Worm (Caenorhabditis elegans) whole organism, early embryonic: Measurements from ENCODE around the gene dhhc-6.

ENCODE experiments used
- B0310.2 ChIP-seq: sonication (generic microtip); optimal IDR thresholded peaks from 2 replicates; lab custom pipeline; 2016; ENCODE audit warnings: mild to moderate bottlenecking, missing genetic modification characterization, missing compliant biosample characterization
- F13C5.2 ChIP-seq: sonication (generic microtip); optimal IDR thresholded peaks from 2 replicates; lab custom pipeline; 2017; ENCODE audit warnings: mild to moderate bottlenecking, missing genetic modification characterization, inconsistent platforms, missing compliant biosample characterization
- aly-1 ChIP-seq: sonication (generic microtip); optimal IDR thresholded peaks from 2 replicates; lab custom pipeline; 2016; ENCODE audit warnings: missing genetic modification characterization, missing compliant biosample characterization
- ama-1 ChIP-seq: fragments of 150-350 bp; optimal IDR thresholded peaks from 2 replicates; lab custom pipeline; 2014
- ceh-13 ChIP-seq: fragments of 200-800 bp; sonication (Bioruptor generic); optimal IDR thresholded peaks from 2 replicates; lab custom pipeline; 2018; ENCODE audit warnings: mild to moderate bottlenecking, missing genetic modification characterization, missing compliant biosample characterization
- ceh-36 ChIP-seq: sonication (generic microtip); optimal IDR thresholded peaks from 2 replicates; lab custom pipeline; 2016; ENCODE audit warnings: missing genetic modification characterization, inconsistent platforms, missing compliant biosample characterization
- ets-7 ChIP-seq: sonication (generic microtip); optimal IDR thresholded peaks from 2 replicates; lab custom pipeline; 2016; ENCODE audit warnings: missing genotype, missing genetic modification characterization, missing compliant biosample characterization
- flt-1 ChIP-seq: fragments of 200-800 bp; sonication (Bioruptor generic); IDR thresholded peaks from 2 replicates; pipeline ENCODE4 v1.3.6; 2022; ENCODE audit warnings: missing genetic modification characterization, missing compliant biosample characterization
- hmbx-1 ChIP-seq: sonication (generic microtip); optimal IDR thresholded peaks from 2 replicates; lab custom pipeline; 2016; ENCODE audit warnings: mild to moderate bottlenecking, missing genetic modification characterization, missing compliant biosample characterization
- hmg-4 ChIP-seq: fragments of 200-800 bp; sonication (Bioruptor generic); optimal IDR thresholded peaks from 2 replicates; lab custom pipeline; 2018; ENCODE audit warnings: mild to moderate bottlenecking, missing genetic modification characterization, missing compliant biosample characterization
- hnd-1 ChIP-seq: sonication (generic microtip); optimal IDR thresholded peaks from 2 replicates; lab custom pipeline; 2016; ENCODE audit warnings: missing genetic modification characterization, missing compliant biosample characterization
- pes-1 ChIP-seq: fragments of 200-800 bp; sonication (Bioruptor generic); IDR thresholded peaks from 2 replicates; pipeline ENCODE4 v1.3.6; 2022; ENCODE audit warnings: missing genetic modification reagents, missing genetic modification characterization, missing compliant biosample characterization
- scrt-1 ChIP-seq: fragments of 200-800 bp; sonication (Bioruptor generic); IDR thresholded peaks from 2 replicates; pipeline ENCODE4 v1.3.6; 2022; ENCODE audit warnings: missing genetic modification characterization, missing compliant biosample characterization
- sea-1 ChIP-seq: fragments of 200-800 bp; sonication (Bioruptor generic); conservative IDR thresholded peaks from 2 replicates; pipeline ENCODE4 v1.3.6; 2022; ENCODE audit warnings: missing genetic modification characterization, missing compliant biosample characterization
- tbx-11 ChIP-seq: fragments of 200-800 bp; sonication (Bioruptor generic); IDR thresholded peaks from 2 replicates; pipeline ENCODE4 v1.3.6; 2022; ENCODE audit warnings: missing genetic modification characterization, missing compliant biosample characterization
- tbx-37 ChIP-seq: fragments of 200-800 bp; sonication (Bioruptor generic); conservative IDR thresholded peaks from 2 replicates; pipeline ENCODE4 v1.3.6; 2022; ENCODE audit warnings: missing genetic modification reagents, missing genetic modification characterization, missing compliant biosample characterization
- tra-4 ChIP-seq: sonication (generic microtip); optimal IDR thresholded peaks from 2 replicates; lab custom pipeline; 2017; ENCODE audit warnings: missing genetic modification characterization, missing compliant biosample characterization

dhhc-6 gene

DNA sequence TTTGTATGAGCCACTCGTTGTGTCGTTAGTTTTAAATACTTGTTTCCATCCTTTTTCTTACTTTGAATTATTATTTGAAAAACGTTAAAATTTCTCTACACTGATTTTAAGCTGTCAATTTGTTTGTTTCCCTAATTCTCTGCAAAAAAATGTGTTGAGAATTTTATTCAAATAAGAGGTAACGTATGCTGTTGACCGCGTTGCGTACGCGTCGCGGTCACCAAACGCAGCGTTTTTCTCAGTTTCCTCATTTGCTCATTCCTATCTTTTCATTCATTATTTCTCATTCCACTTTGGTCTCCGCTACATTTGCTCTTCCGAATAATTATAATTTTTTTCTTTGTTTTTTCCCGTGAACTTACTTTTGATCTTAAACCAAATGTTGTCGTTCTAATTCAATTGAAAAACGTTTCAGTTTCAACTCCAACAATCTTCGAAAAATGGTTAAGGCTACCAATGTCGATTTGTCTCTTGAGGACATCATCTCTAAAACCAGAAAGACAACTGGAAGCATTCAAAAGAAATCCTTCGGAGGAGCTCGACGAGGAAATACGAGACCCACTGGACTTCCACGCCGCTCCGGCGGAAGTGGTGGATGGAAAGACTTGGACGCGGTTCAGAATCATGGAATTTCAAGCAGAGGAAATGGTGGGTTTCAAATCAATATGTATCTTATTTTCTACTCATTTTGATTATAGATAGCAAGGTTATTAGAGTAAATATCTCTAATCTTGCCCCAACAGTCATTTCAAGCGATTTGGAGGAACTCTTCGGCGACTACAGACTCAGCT lies 1.7 kb upstream of the dhhc-6 start, which contains the start of gene aly-3:
Gene aly-3, plus strand, starts transcription at position 409 of the 791 bp plus-strand sequence.
- peak; percentile 19 for TF ChIP-seq F13C5.2 (tag; lab: Kevin White, UChicago)
- no peak for TF ChIP-seq pes-1 (GFP tag; lab: Robert Waterston, UW)

DNA sequence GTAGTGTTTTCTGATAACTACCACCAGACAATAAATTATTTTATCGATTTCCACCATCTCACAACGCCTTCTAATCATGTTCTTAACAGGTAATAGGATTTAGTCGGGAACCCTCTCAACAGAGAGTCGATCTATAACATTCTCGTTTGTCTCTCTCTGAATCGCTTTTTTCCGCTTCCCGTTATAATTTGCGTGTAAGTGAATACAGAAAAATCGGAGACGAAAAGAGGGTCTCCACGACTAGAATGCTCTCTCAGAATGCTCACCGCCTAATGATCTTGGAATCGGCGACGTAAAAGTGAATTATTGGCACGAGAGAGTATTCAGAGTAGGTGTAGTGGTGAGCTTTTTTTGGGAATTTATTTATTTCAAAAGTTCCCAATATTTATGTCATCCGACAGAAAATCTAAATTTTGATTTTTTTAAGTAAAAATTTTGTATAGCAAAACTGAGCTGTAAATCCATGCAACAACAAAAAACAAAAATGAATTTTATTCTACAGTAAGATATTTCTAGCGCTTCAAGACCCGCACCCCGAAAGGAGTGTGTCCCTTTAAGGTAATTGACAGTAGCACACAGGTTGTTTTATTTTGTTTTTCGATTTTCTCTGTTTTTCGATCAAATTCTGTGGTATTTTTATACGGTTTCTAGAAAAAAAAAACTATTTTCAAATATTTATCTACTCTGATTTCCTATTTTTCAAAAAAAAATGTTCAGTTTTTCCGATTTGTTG lies 2.2 kb downstream of the dhhc-6 start:
- no peak for TF ChIP-seq pes-1 (GFP tag; lab: Robert Waterston, UW)
- TF ChIP-seq ets-7 = no peak
- no peak for TF ChIP-seq B0310.2
- no peak for TF ChIP-seq aly-1 (tag; lab: Kevin White, UChicago)
- no peak for TF ChIP-seq ama-1 (lab: Kevin White, UChicago)
- no peak for TF ChIP-seq tbx-11 (GFP tag; lab: Robert Waterston, UW)
- TF ChIP-seq scrt-1 (GFP tag; lab: Robert Waterston, UW) = no peak
- no peak for TF ChIP-seq tbx-37 (GFP tag; lab: Robert Waterston, UW)
- no peak for TF ChIP-seq ceh-13 (GFP tag; lab: Kevin White, UChicago)
- no peak for TF ChIP-seq hnd-1 (tag; lab: Kevin White, UChicago)
- TF ChIP-seq tra-4 (tag; lab: Kevin White, UChicago) = no peak

DNA sequence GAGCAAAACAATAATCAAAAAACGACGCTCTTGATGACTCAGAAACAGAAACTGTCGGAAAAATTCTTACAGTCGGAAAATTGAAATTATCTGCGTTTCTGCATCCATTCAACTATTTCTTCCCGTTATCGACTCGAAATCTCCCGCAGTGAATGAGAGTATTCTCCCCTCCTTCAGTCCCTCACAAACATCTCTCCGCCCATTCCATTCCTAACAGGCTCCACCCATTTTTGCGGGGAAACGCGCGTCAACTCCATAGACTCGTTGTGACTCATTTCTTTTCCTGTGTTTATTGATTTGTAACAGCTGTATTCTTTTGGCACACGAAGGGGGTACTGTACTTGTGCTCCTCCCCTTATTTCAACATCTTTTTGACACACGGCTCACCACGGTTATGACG lies 3.1 kb downstream of the dhhc-6 start:
- TF ChIP-seq ceh-13 (GFP tag; lab: Kevin White, UChicago) (no peak), hnd-1 (tag; lab: Kevin White, UChicago) (no peak), tbx-37 (GFP tag; lab: Robert Waterston, UW) (no peak), tbx-11 (GFP tag; lab: Robert Waterston, UW) (no peak), flt-1 (GFP tag; lab: Robert Waterston, UW) (no peak), F13C5.2 (tag; lab: Kevin White, UChicago) (no peak), hmbx-1 (tag; lab: Kevin White, UChicago) (no peak), tra-4 (tag; lab: Kevin White, UChicago) (no peak), ama-1 (lab: Kevin White, UChicago) (no peak), B0310.2 (no peak), aly-1 (tag; lab: Kevin White, UChicago) (no peak)

DNA sequence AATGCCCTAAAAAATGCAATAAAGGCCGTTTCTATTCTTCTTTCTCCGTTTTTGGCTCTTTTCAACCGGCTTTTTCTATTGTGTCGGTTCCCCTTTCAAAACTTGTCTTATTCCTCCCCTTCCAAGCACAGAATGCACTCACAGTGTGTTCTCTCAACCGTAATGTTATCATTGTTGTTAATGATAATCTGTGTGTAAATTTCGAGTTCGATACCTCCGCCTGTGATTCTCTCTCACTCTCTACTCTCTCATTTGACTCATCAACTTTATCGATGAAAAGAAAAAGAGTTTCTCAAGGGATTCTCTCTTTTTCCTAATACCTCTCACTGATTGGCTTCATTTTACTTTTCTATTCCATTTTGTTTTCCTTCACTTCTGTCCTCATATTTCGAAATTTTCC lies 4.0 kb downstream of the dhhc-6 start:
- TF ChIP-seq F13C5.2 (tag; lab: Kevin White, UChicago) = no peak
- TF ChIP-seq flt-1 (GFP tag; lab: Robert Waterston, UW) = no peak
- TF ChIP-seq hnd-1 (tag; lab: Kevin White, UChicago) = no peak
- no peak for TF ChIP-seq scrt-1 (GFP tag; lab: Robert Waterston, UW)
- TF ChIP-seq ets-7 = no peak
- TF ChIP-seq ceh-36 = no peak
- no peak for TF ChIP-seq pes-1 (GFP tag; lab: Robert Waterston, UW)
- TF ChIP-seq hmg-4 = no peak
- TF ChIP-seq sea-1 (GFP tag; lab: Robert Waterston, UW) = no peak

- no peak for TF ChIP-seq flt-1 (GFP tag; lab: Robert Waterston, UW)
- TF ChIP-seq ama-1 (lab: Kevin White, UChicago) = no peak
- TF ChIP-seq aly-1 (tag; lab: Kevin White, UChicago) = no peak
- TF ChIP-seq F13C5.2 (tag; lab: Kevin White, UChicago) = no peak
- TF ChIP-seq hmg-4 = no peak
- no peak for TF ChIP-seq B0310.2
Measured at ce11 chrIV:12129204-12129603, 4.5 kb downstream of the dhhc-6 start, which contains the start of gene lin-24. Gene lin-24 (plus strand): TSS chrIV:12129504.

DNA sequence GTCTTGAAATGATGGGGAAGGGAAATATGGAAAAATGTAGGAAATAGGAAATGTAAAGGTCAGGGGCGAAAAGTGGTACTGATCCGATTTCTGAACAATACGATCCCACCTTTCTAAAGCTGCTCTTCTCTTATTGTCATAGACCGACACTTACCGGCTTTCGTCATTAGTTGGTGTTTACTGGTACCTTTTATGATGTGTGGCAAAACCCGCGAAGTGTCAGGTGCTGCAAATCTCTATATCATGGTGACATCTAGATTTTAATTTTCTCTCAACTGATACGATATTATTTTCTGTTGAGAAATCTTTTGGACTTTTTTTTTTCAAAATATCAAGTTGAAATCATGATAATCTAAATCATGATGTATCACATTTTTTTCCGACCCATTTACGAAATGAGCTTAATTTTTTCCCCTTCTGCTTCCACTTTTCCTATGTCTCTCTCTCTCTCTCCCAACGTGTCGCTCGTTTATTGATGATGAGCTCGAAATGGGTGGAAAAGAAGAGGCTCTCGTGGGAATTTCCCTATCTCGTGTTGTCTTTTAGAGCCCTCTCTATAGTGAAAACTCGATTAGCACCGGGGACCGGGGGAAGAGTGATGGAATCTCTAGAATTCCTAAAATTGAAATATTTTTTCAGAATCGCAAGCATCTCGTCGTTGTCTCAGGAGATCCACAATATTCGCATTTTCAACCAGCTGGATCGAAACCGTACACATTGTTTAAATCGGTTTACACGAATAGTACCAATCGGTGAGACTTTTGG lies 6.7 kb downstream of the dhhc-6 start:
- TF ChIP-seq sea-1 (GFP tag; lab: Robert Waterston, UW) (no peak), ets-7 (no peak), tra-4 (tag; lab: Kevin White, UChicago) (no peak), hmbx-1 (tag; lab: Kevin White, UChicago) (no peak), tbx-11 (GFP tag; lab: Robert Waterston, UW) (no peak), B0310.2 (no peak), pes-1 (GFP tag; lab: Robert Waterston, UW) (no peak), ceh-13 (GFP tag; lab: Kevin White, UChicago) (no peak), aly-1 (tag; lab: Kevin White, UChicago) (no peak), ama-1 (lab: Kevin White, UChicago) (no peak), tbx-37 (GFP tag; lab: Robert Waterston, UW) (no peak), flt-1 (GFP tag; lab: Robert Waterston, UW) (no peak), F13C5.2 (tag; lab: Kevin White, UChicago) (no peak), scrt-1 (GFP tag; lab: Robert Waterston, UW) (no peak), ceh-36 (no peak), hnd-1 (tag; lab: Kevin White, UChicago) (no peak), hmg-4 (no peak)

DNA sequence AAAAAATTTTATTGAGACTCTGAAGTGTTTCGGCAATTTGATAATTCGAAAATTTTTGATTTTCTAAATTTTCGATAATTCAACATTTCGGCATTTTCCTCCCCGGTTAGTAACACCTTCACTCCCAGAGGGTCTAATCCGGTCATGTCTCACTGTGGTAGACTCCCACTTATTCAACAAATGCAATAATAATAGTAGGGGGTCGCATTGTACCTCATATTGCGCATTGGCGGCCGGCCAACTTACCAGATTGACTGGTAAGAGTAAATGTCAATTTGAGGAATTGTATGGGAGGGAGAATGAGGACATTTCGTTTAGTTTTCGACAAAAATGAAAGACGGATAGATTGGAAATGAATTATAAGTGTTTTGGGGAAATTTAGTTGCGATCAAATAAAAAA lies 9.0 kb downstream of the dhhc-6 start:
- TF ChIP-seq aly-1 (tag; lab: Kevin White, UChicago) (no peak), hmg-4 (no peak), tbx-37 (GFP tag; lab: Robert Waterston, UW) (no peak), flt-1 (GFP tag; lab: Robert Waterston, UW) (no peak), F13C5.2 (tag; lab: Kevin White, UChicago) (no peak), sea-1 (GFP tag; lab: Robert Waterston, UW) (no peak), hnd-1 (tag; lab: Kevin White, UChicago) (no peak), ama-1 (lab: Kevin White, UChicago) (no peak)
